Fruit fly (Drosophila melanogaster) whole organism, wandering third instar larva: ENCODE measurements around the gene Archease.

Source experiments
- CG32264 ChIP-seq: fragments of 200-800 bp; sonication (Bioruptor generic); optimal IDR thresholded peaks from 2 replicates; lab custom pipeline; 2016; ENCODE audit warnings: missing biosample characterization, missing genetic modification characterization
- CG9705 ChIP-seq: fragments of 200-800 bp; sonication (Bioruptor generic); optimal IDR thresholded peaks from 2 replicates; lab custom pipeline; 2018; ENCODE audit warnings: missing biosample characterization, mild to moderate bottlenecking, missing genetic modification characterization
- CrebA ChIP-seq: fragments of 200-800 bp; sonication (Bioruptor generic); optimal IDR thresholded peaks from 2 replicates; lab custom pipeline; 2016; ENCODE audit warnings: missing biosample characterization, mild to moderate bottlenecking, missing genetic modification characterization, borderline replicate concordance
- Dif ChIP-seq: fragments of 200-275, 200-300 bp; sonication (Bioruptor generic); optimal IDR thresholded peaks from 2 replicates; lab custom pipeline; 2018; ENCODE audit warnings: missing biosample characterization, missing genetic modification characterization; ENCODE audit not compliant: partially characterized antibody
- GATAd ChIP-seq: sonication (Bioruptor generic); optimal IDR thresholded peaks from 2 replicates; lab custom pipeline; 2016; ENCODE audit warnings: missing biosample characterization, missing genetic modification characterization
- HLH106 ChIP-seq: fragments of 200-800 bp; optimal IDR thresholded peaks from 3 replicates; lab custom pipeline; 2019; ENCODE audit warnings: missing biosample characterization, mild to moderate bottlenecking, missing genetic modification characterization, moderate library complexity
- Hnf4 ChIP-seq: fragments of 200-800 bp; sonication (Bioruptor generic); optimal IDR thresholded peaks from 2 replicates; lab custom pipeline; 2016; ENCODE audit warnings: missing biosample characterization, mild to moderate bottlenecking, missing genetic modification characterization
- Hr78 ChIP-seq: fragments of >200 bp; optimal IDR thresholded peaks from 2 replicates; lab custom pipeline; 2017; ENCODE audit warnings: missing biosample characterization, missing genetic modification characterization
- Hr83 ChIP-seq: fragments of 200-300 bp; sonication (Bioruptor generic); optimal IDR thresholded peaks from 2 replicates; lab custom pipeline; 2016; ENCODE audit warnings: missing biosample characterization, mild to moderate bottlenecking, missing genetic modification characterization, moderate library complexity; ENCODE audit not compliant: poor library complexity, severe bottlenecking
- Jra ChIP-seq: sonication (Bioruptor generic); optimal IDR thresholded peaks from 2 replicates; lab custom pipeline; 2016; ENCODE audit warnings: missing biosample characterization, missing genetic modification characterization
- Mio ChIP-seq: sonication (Bioruptor generic); optimal IDR thresholded peaks from 2 replicates; lab custom pipeline; 2016; ENCODE audit warnings: missing biosample characterization, missing genetic modification characterization
- Myc ChIP-seq: fragments of >200 bp; optimal IDR thresholded peaks from 2 replicates; lab custom pipeline; 2017
- N ChIP-seq: fragments of >200 bp; optimal IDR thresholded peaks from 2 replicates; lab custom pipeline; 2018; ENCODE audit warnings: missing biosample characterization, missing external identifiers, missing genetic modification characterization
- OdsH ChIP-seq: fragments of 200-800 bp; sonication (Bioruptor generic); optimal IDR thresholded peaks from 2 replicates; lab custom pipeline; 2016; ENCODE audit warnings: missing biosample characterization, mild to moderate bottlenecking, missing genetic modification characterization
- Rel ChIP-seq, 2 experiments: fragments of 200-800 bp; sonication (Bioruptor generic) in 1 of 2; optimal IDR thresholded peaks; 2 replicates in 1 of 2; 3 replicates in 1 of 2; lab custom pipeline; 2016 to 2019; ENCODE audit warnings: mild to moderate bottlenecking in 2 of 2, missing biosample characterization in 2 of 2, missing genetic modification characterization in 2 of 2, moderate library complexity in 1 of 2
- Sp1 ChIP-seq: fragments of 200-800 bp; sonication (Bioruptor generic); optimal IDR thresholded peaks from 3 replicates; lab custom pipeline; 2019; ENCODE audit warnings: missing biosample characterization, mild to moderate bottlenecking, missing genetic modification characterization, moderate library complexity
- Vsx2 ChIP-seq: fragments of 200-300, 225-300 bp; sonication (Bioruptor generic); optimal IDR thresholded peaks from 2 replicates; lab custom pipeline; 2018; ENCODE audit warnings: missing biosample characterization, missing genetic modification characterization; ENCODE audit not compliant: partially characterized antibody
- br ChIP-seq: fragments of 200-800 bp; sonication (Bioruptor generic); optimal IDR thresholded peaks from 2 replicates; lab custom pipeline; 2016; ENCODE audit warnings: missing biosample characterization, missing genetic modification characterization
- brk ChIP-seq: fragments of 200-800 bp; sonication (Bioruptor generic); optimal IDR thresholded peaks from 2 replicates; lab custom pipeline; 2016; ENCODE audit warnings: missing biosample characterization, mild to moderate bottlenecking, missing genetic modification characterization
- dl ChIP-seq, 2 experiments: fragments of 175-275, 200-275 bp in 1 of 2; fragments of 200-275 bp in 1 of 2; sonication (Bioruptor generic); optimal IDR thresholded peaks; lab custom pipeline; 2018; ENCODE audit warnings: mild to moderate bottlenecking in 2 of 2, missing biosample characterization in 2 of 2, missing genetic modification characterization in 2 of 2, moderate library complexity in 2 of 2; ENCODE audit not compliant: partially characterized antibody in 2 of 2, insufficient read depth in 1 of 2
- dmrt93B ChIP-seq: fragments of 200-800 bp; sonication (Bioruptor generic); optimal IDR thresholded peaks from 2 replicates; lab custom pipeline; 2018; ENCODE audit warnings: missing biosample characterization, mild to moderate bottlenecking, missing genetic modification characterization
- ey ChIP-seq: fragments of 200-800 bp; sonication (Bioruptor generic); optimal IDR thresholded peaks from 2 replicates; lab custom pipeline; 2016; ENCODE audit warnings: missing biosample characterization, missing genetic modification characterization
- foxo ChIP-seq, 2 experiments: fragments of 200-800 bp; sonication (Bioruptor generic); optimal IDR thresholded peaks; 2 replicates in 1 of 2; 3 replicates in 1 of 2; lab custom pipeline; 2016 to 2017; ENCODE audit warnings: missing biosample characterization in 2 of 2, missing genetic modification characterization in 2 of 2
- fru ChIP-seq: fragments of 200-800 bp; sonication (Bioruptor generic); optimal IDR thresholded peaks from 3 replicates; lab custom pipeline; 2016; ENCODE audit warnings: missing biosample characterization, mild to moderate bottlenecking, missing genetic modification characterization
- h ChIP-seq: fragments of 200-800 bp; sonication (Bioruptor generic); optimal IDR thresholded peaks from 3 replicates; lab custom pipeline; 2016; ENCODE audit warnings: missing biosample characterization, mild to moderate bottlenecking, missing genetic modification characterization
- jim ChIP-seq: fragments of 175-275, 200-325 bp; sonication (Bioruptor generic); optimal IDR thresholded peaks from 2 replicates; lab custom pipeline; 2016; ENCODE audit warnings: missing biosample characterization, mild to moderate bottlenecking, missing genetic modification characterization
- pan ChIP-seq: fragments of >200 bp; optimal IDR thresholded peaks from 2 replicates; lab custom pipeline; 2017
- psq ChIP-seq: fragments of 200-800 bp; sonication (Bioruptor generic); optimal IDR thresholded peaks from 3 replicates; lab custom pipeline; 2017; ENCODE audit warnings: missing biosample characterization, mild to moderate bottlenecking, missing genetic modification characterization, moderate library complexity
- rgr ChIP-seq: fragments of 200-800 bp; sonication (Bioruptor generic); optimal IDR thresholded peaks from 3 replicates; lab custom pipeline; 2016; ENCODE audit warnings: missing biosample characterization, mild to moderate bottlenecking, missing genetic modification characterization
- sage ChIP-seq: fragments of 200-800 bp; sonication (Bioruptor generic); optimal IDR thresholded peaks from 2 replicates; lab custom pipeline; 2016; ENCODE audit warnings: missing biosample characterization, mild to moderate bottlenecking, missing genetic modification characterization
- sv ChIP-seq: fragments of 200-800 bp; sonication (Bioruptor generic); optimal IDR thresholded peaks from 3 replicates; lab custom pipeline; 2016; ENCODE audit warnings: missing biosample characterization, missing genetic modification characterization
- tai ChIP-seq: sonication (Bioruptor generic); optimal IDR thresholded peaks from 2 replicates; lab custom pipeline; 2016; ENCODE audit warnings: missing biosample characterization, missing genetic modification characterization
- woc ChIP-seq: sonication (Bioruptor generic); optimal IDR thresholded peaks from 2 replicates; lab custom pipeline; 2016; ENCODE audit warnings: missing biosample characterization, mild to moderate bottlenecking, missing genetic modification characterization

Gene Archease

dm6 chr3R:21649823-21650499 is 12.8 kb downstream of the Archease start:
- TF ChIP-seq dmrt93B (GFP tag; lab: Kevin White, UChicago) = peak; percentile 66
- TF ChIP-seq jim (GFP tag; lab: Kevin White, UChicago) = peak; percentile 18
- TF ChIP-seq GATAd (GFP tag; lab: Kevin White, UChicago) = peak; percentile 28
- peak; percentile 18 for TF ChIP-seq Vsx2 (GFP tag; lab: Kevin White, UChicago)
- TF ChIP-seq Dif = no peak
- TF ChIP-seq OdsH (GFP tag; lab: Kevin White, UChicago) = peak; percentile 74
- TF ChIP-seq CG9705 (GFP tag; lab: Kevin White, UChicago) = peak; percentile 23
- TF ChIP-seq Myc (lab: Kevin White, UChicago) = no peak
- TF ChIP-seq CrebA (GFP tag; lab: Kevin White, UChicago) = peak; percentile 15
- TF ChIP-seq rgr (GFP tag; lab: Kevin White, UChicago) = peak; percentile 53
- TF ChIP-seq Hr78 (GFP tag; lab: Kevin White, UChicago) = no peak
- peak; percentile 49 for TF ChIP-seq ey (GFP tag; lab: Kevin White, UChicago)
- TF ChIP-seq Hnf4 = no peak
- peak; percentile 57 for TF ChIP-seq Hr83 (GFP tag; lab: Kevin White, UChicago)
- TF ChIP-seq woc (GFP tag; lab: Kevin White, UChicago) = peak; percentile 40
- no peak for TF ChIP-seq sv (GFP tag; lab: Kevin White, UChicago)
- TF ChIP-seq Mio (GFP tag; lab: Kevin White, UChicago) = no peak
- TF ChIP-seq brk (GFP tag; lab: Kevin White, UChicago) = no peak
- no peak for TF ChIP-seq tai
- peak; percentile 61 for TF ChIP-seq h
- TF ChIP-seq dl (GFP tag; optimal IDR thresholded peaks at IDR 0.05; lab: Kevin White, UChicago; ENCODE audit: insufficient read depth in 1 of 2, partially characterized antibody in 2 of 2) = peak in 1 of 2 experiments; percentile 37
- TF ChIP-seq Sp1 (GFP tag; lab: Kevin White, UChicago) = peak; percentile 71
- TF ChIP-seq Jra (GFP tag; lab: Kevin White, UChicago) = no peak
- peak; percentile 72 for TF ChIP-seq HLH106 (tag; lab: Kevin White, UChicago)
- peak; percentile 18 for TF ChIP-seq sage
- peak; percentile 64 for TF ChIP-seq fru (GFP tag; lab: Kevin White, UChicago)
- no peak for TF ChIP-seq Rel (GFP tag; optimal IDR thresholded peaks at IDR 0.05; lab: Kevin White, UChicago)
- TF ChIP-seq Rel (tag; optimal IDR thresholded peaks at IDR 0.05; lab: Kevin White, UChicago) = peak; percentile 53
- TF ChIP-seq foxo (GFP tag; optimal IDR thresholded peaks at IDR 0.05; lab: Kevin White, UChicago) = peak in 1 of 2 experiments; percentile 71
- no peak for TF ChIP-seq CG32264 (GFP tag; lab: Kevin White, UChicago)
- no peak for TF ChIP-seq br
- TF ChIP-seq psq = peak; percentile 34

DNA sequence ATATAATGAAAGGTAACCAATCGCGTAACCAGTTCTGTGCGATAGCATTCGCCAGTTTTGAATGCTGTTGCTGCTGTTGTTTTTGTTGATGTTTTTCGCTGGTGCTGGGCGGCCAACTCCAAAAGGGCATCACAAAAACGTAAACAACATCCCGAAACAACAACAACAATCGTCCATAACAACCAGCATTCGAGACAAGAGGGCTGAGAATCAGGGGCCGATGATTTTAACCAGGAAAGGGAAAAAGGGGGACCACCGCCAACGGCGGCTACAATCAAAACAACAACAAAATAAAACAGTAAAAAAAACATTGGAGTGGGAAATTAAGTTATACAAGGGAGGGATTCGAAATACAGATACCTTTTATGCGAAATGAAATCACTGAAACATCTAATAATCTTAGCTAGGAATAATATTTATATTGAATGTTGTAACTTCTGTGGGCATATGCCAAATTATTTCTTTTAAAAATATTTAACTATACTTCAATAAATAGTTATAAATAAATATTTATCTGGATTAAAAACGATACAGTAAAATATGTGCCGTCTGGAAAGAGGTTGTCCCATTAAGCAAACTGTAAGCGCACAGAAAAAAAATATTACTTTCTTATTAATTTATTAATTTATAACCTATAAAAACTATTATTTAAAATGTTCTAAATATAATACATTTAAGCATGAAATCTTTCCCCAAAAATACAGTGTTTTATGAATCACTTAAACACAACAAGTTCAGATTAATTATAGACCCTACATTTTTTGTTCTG is 13.5 kb downstream of the Archease start:
- TF ChIP-seq OdsH (GFP tag; lab: Kevin White, UChicago) (peak; percentile 48), pan (lab: Kevin White, UChicago) (peak; percentile 39), CrebA (GFP tag; lab: Kevin White, UChicago) (peak; percentile 17), Rel (GFP tag; optimal IDR thresholded peaks at IDR 0.05; lab: Kevin White, UChicago) (peak; percentile 28), Rel (tag; optimal IDR thresholded peaks at IDR 0.05; lab: Kevin White, UChicago) (peak; percentile 94), rgr (GFP tag; lab: Kevin White, UChicago) (peak; percentile 45), woc (GFP tag; lab: Kevin White, UChicago) (no peak), foxo (GFP tag; optimal IDR thresholded peaks at IDR 0.05; lab: Kevin White, UChicago) (peak in 1 of 2 experiments; percentile 49), brk (GFP tag; lab: Kevin White, UChicago) (peak; percentile 32), CG9705 (GFP tag; lab: Kevin White, UChicago) (no peak), h (peak; percentile 35), psq (peak; percentile 61), dmrt93B (GFP tag; lab: Kevin White, UChicago) (peak; percentile 69), Sp1 (GFP tag; lab: Kevin White, UChicago) (peak; percentile 85), HLH106 (tag; lab: Kevin White, UChicago) (peak; percentile 85), Hr78 (GFP tag; lab: Kevin White, UChicago) (no peak), N (no peak)
